Worm (Caenorhabditis elegans) whole organism, midembryonic: ENCODE results near the gene K07H8.7.

Experiments used
- T22C8.4 ChIP-seq: fragments of 200-800 bp; sonication (Bioruptor generic); IDR thresholded peaks from 2 replicates; pipeline ENCODE4 v1.3.6; 2022; ENCODE audit warnings: missing genetic modification characterization, missing compliant biosample characterization
- cog-1 ChIP-seq: sonication (generic microtip); optimal IDR thresholded peaks from 2 replicates; lab custom pipeline; 2016; ENCODE audit warnings: missing genetic modification characterization, missing compliant biosample characterization
- flt-1 ChIP-seq: fragments of 200-800 bp; sonication (Bioruptor generic); IDR thresholded peaks from 2 replicates; pipeline ENCODE4 v1.3.6; 2022; ENCODE audit warnings: missing genetic modification characterization, missing compliant biosample characterization
- klf-2 ChIP-seq: fragments of 200-800 bp; sonication (Bioruptor generic); conservative IDR thresholded peaks from 2 replicates; pipeline ENCODE4 v1.3.6; 2022; ENCODE audit warnings: missing genetic modification reagents, missing genetic modification characterization, missing compliant biosample characterization
- med-1 ChIP-seq: sonication (generic microtip); optimal IDR thresholded peaks from 2 replicates; lab custom pipeline; 2017; ENCODE audit warnings: missing genetic modification characterization, mild to moderate bottlenecking, missing compliant biosample characterization, antibody characterized with exemption, missing genetic modification reagents; ENCODE audit not compliant: insufficient read depth
- ref-1 ChIP-seq: fragments of 200-800 bp; sonication (Bioruptor generic); conservative IDR thresholded peaks from 2 replicates; pipeline ENCODE4 v1.3.6; 2022; ENCODE audit warnings: missing genetic modification reagents, missing genetic modification characterization, missing compliant biosample characterization
- tab-1 ChIP-seq: fragments of 200-800 bp; sonication (Bioruptor generic); IDR thresholded peaks from 2 replicates; pipeline ENCODE4 v1.3.6; 2022; ENCODE audit warnings: missing genetic modification characterization, missing compliant biosample characterization
- ztf-23 ChIP-seq: fragments of 200-800 bp; sonication (Bioruptor generic); IDR thresholded peaks from 2 replicates; pipeline ENCODE4 v1.3.6; 2022; ENCODE audit warnings: missing genetic modification reagents, missing genetic modification characterization, missing compliant biosample characterization
- ztf-29 ChIP-seq: fragments of 200-800 bp; sonication (Bioruptor generic); IDR thresholded peaks from 2 replicates; pipeline ENCODE4 v1.3.6; 2022; ENCODE audit warnings: missing genetic modification reagents, missing genetic modification characterization, missing compliant biosample characterization

Gene K07H8.7

ce11 chrIV:8259904-8260303, at the start of gene K07H8.7:
TSS of gene K07H8.7 (minus strand) at chrIV:8260004.
- no peak for TF ChIP-seq ref-1

- TF ChIP-seq ref-1 = no peak
- no peak for TF ChIP-seq cog-1 (tag; lab: Kevin White, UChicago)
- TF ChIP-seq med-1 (GFP tag; lab: Kevin White, UChicago) = no peak
- TF ChIP-seq ztf-23 (GFP tag; lab: Robert Waterston, UW) = no peak
- TF ChIP-seq tab-1 (GFP tag; lab: Robert Waterston, UW) = no peak
- TF ChIP-seq ztf-29 (GFP tag; lab: Robert Waterston, UW) = no peak
- no peak for TF ChIP-seq T22C8.4 (GFP tag; lab: Robert Waterston, UW)
- no peak for TF ChIP-seq flt-1 (GFP tag; lab: Robert Waterston, UW)
These were observed 47.6 kb upstream of the K07H8.7 start for ce11 chrIV:8307408-8307807.

ce11 chrIV:8303668-8304067, 43.9 kb upstream of the K07H8.7 start, which contains the start of gene vha-5:
TSS of gene vha-5 (plus strand) at chrIV:8303968.
- no peak for TF ChIP-seq T22C8.4 (GFP tag; lab: Robert Waterston, UW)
- no peak for TF ChIP-seq med-1 (GFP tag; lab: Kevin White, UChicago)
- no peak for TF ChIP-seq flt-1 (GFP tag; lab: Robert Waterston, UW)
- no peak for TF ChIP-seq tab-1 (GFP tag; lab: Robert Waterston, UW)
- no peak for TF ChIP-seq ztf-23 (GFP tag; lab: Robert Waterston, UW)
- TF ChIP-seq ref-1 = no peak
- TF ChIP-seq klf-2 (GFP tag; lab: Robert Waterston, UW) = no peak
- no peak for TF ChIP-seq cog-1 (tag; lab: Kevin White, UChicago)
- no peak for TF ChIP-seq ztf-29 (GFP tag; lab: Robert Waterston, UW)

ce11 chrIV:8302648-8303161, 42.9 kb upstream of the K07H8.7 start:
- TF ChIP-seq klf-2 (GFP tag; lab: Robert Waterston, UW) = no peak
- TF ChIP-seq cog-1 (tag; lab: Kevin White, UChicago) = no peak
- no peak for TF ChIP-seq med-1 (GFP tag; lab: Kevin White, UChicago)
- TF ChIP-seq flt-1 (GFP tag; lab: Robert Waterston, UW) = no peak
- no peak for TF ChIP-seq ref-1

ce11 chrIV:8301925-8302324, 42.1 kb upstream of the K07H8.7 start:
- TF ChIP-seq med-1 (GFP tag; lab: Kevin White, UChicago) = no peak
- no peak for TF ChIP-seq tab-1 (GFP tag; lab: Robert Waterston, UW)
- TF ChIP-seq ztf-29 (GFP tag; lab: Robert Waterston, UW) = no peak
- TF ChIP-seq cog-1 (tag; lab: Kevin White, UChicago) = no peak
- no peak for TF ChIP-seq klf-2 (GFP tag; lab: Robert Waterston, UW)
- TF ChIP-seq T22C8.4 (GFP tag; lab: Robert Waterston, UW) = no peak
- no peak for TF ChIP-seq ztf-23 (GFP tag; lab: Robert Waterston, UW)

- TF ChIP-seq ztf-29 (GFP tag; lab: Robert Waterston, UW) (no peak), flt-1 (GFP tag; lab: Robert Waterston, UW) (no peak), med-1 (GFP tag; lab: Kevin White, UChicago) (no peak), tab-1 (GFP tag; lab: Robert Waterston, UW) (no peak), cog-1 (tag; lab: Kevin White, UChicago) (no peak), ref-1 (no peak), ztf-23 (GFP tag; lab: Robert Waterston, UW) (no peak), klf-2 (GFP tag; lab: Robert Waterston, UW) (no peak), T22C8.4 (GFP tag; lab: Robert Waterston, UW) (no peak)
These were observed 40.7 kb upstream of the K07H8.7 start, which contains the start of gene F35H10.5 for ce11 chrIV:8300468-8300867. TSS of gene F35H10.5 (plus strand) at chrIV:8300768.

ce11 chrIV:8299636-8300035, 39.8 kb upstream of the K07H8.7 start, which contains the start of gene F35H10.6:
TSS of gene F35H10.6 (plus strand) at chrIV:8299936.
- TF ChIP-seq flt-1 (GFP tag; lab: Robert Waterston, UW) (no peak), T22C8.4 (GFP tag; lab: Robert Waterston, UW) (no peak), med-1 (GFP tag; lab: Kevin White, UChicago) (no peak), ref-1 (no peak), klf-2 (GFP tag; lab: Robert Waterston, UW) (no peak), ztf-29 (GFP tag; lab: Robert Waterston, UW) (no peak), ztf-23 (GFP tag; lab: Robert Waterston, UW) (no peak), cog-1 (tag; lab: Kevin White, UChicago) (no peak), tab-1 (GFP tag; lab: Robert Waterston, UW) (no peak)

ce11 chrIV:8297192-8297591, 37.4 kb upstream of the K07H8.7 start, which contains the start of gene nprl-3:
TSS of gene nprl-3 (plus strand) at chrIV:8297492.
- TF ChIP-seq med-1 (GFP tag; lab: Kevin White, UChicago) (no peak), klf-2 (GFP tag; lab: Robert Waterston, UW) (no peak), ztf-29 (GFP tag; lab: Robert Waterston, UW) (no peak), cog-1 (tag; lab: Kevin White, UChicago) (no peak), ztf-23 (GFP tag; lab: Robert Waterston, UW) (no peak), flt-1 (GFP tag; lab: Robert Waterston, UW) (no peak), ref-1 (no peak), tab-1 (GFP tag; lab: Robert Waterston, UW) (no peak), T22C8.4 (GFP tag; lab: Robert Waterston, UW) (no peak)

ce11 chrIV:8294650-8295049, 34.8 kb upstream of the K07H8.7 start, which contains the start of gene tbce-1:
TSS of gene tbce-1 (plus strand) at chrIV:8294690.
- TF ChIP-seq cog-1 (tag; lab: Kevin White, UChicago) (no peak), ztf-23 (GFP tag; lab: Robert Waterston, UW) (no peak), flt-1 (GFP tag; lab: Robert Waterston, UW) (no peak), ref-1 (no peak), tab-1 (GFP tag; lab: Robert Waterston, UW) (no peak), T22C8.4 (GFP tag; lab: Robert Waterston, UW) (no peak), klf-2 (GFP tag; lab: Robert Waterston, UW) (no peak), med-1 (GFP tag; lab: Kevin White, UChicago) (no peak), ztf-29 (GFP tag; lab: Robert Waterston, UW) (no peak)
